Fruit fly (Drosophila melanogaster) whole organism, embryonic: ENCODE results near the gene CG14805.

Experiments
- BEAF-32 ChIP-seq: fragments of 200-800 bp; sonication (Bioruptor generic); optimal IDR thresholded peaks from 3 replicates; lab custom pipeline; 2017; ENCODE audit warnings: missing biosample characterization, missing genetic modification characterization, mild to moderate bottlenecking, moderate library complexity, missing genetic modification reagents
- Bdp1 ChIP-seq: fragments of 200-800 bp; sonication (Bioruptor generic); optimal IDR thresholded peaks from 3 replicates; lab custom pipeline; 2016; ENCODE audit warnings: missing biosample characterization, missing genetic modification characterization
- CG10274 ChIP-seq: fragments of 200-800 bp; sonication (Bioruptor generic); optimal IDR thresholded peaks from 3 replicates; lab custom pipeline; 2017; ENCODE audit warnings: missing biosample characterization, mild to moderate bottlenecking, missing genetic modification characterization
- CG10959 ChIP-seq: fragments of 200-800 bp; sonication (Bioruptor generic); IDR thresholded peaks from 2 replicates; pipeline ENCODE4 v1.3.6; 2022; ENCODE audit warnings: missing biosample characterization, missing genetic modification characterization
- CG11398 ChIP-seq: fragments of 200-800 bp; sonication (Bioruptor generic); optimal IDR thresholded peaks from 2 replicates; lab custom pipeline; 2016; ENCODE audit warnings: missing biosample characterization, missing genetic modification characterization
- CG11723 ChIP-seq: fragments of 200-800 bp; sonication (Bioruptor generic); optimal IDR thresholded peaks from 2 replicates; lab custom pipeline; 2017; ENCODE audit warnings: missing biosample characterization, mild to moderate bottlenecking, missing genetic modification characterization
- CG13123 ChIP-seq: fragments of 200-800 bp; sonication (Bioruptor generic); optimal IDR thresholded peaks from 2 replicates; lab custom pipeline; 2016; ENCODE audit warnings: missing biosample characterization, missing genetic modification characterization
- CG13287 ChIP-seq: fragments of 200-800 bp; sonication (Bioruptor generic); IDR thresholded peaks from 2 replicates; pipeline ENCODE4 v1.3.6; 2022; ENCODE audit warnings: missing biosample characterization, missing genetic modification characterization; ENCODE audit not compliant: partially characterized antibody
- CG13424 ChIP-seq: fragments of 200-800 bp; sonication (Bioruptor generic); optimal IDR thresholded peaks from 2 replicates; lab custom pipeline; 2019; ENCODE audit warnings: missing biosample characterization, mild to moderate bottlenecking, missing genetic modification characterization, moderate library complexity
- CG16863 ChIP-seq: fragments of 200-800 bp; sonication (Bioruptor generic); optimal IDR thresholded peaks from 3 replicates; lab custom pipeline; 2016; ENCODE audit warnings: missing biosample characterization, missing genetic modification characterization
- CG17802 ChIP-seq: fragments of 200-800 bp; sonication (Bioruptor generic); optimal IDR thresholded peaks from 2 replicates; lab custom pipeline; 2018; ENCODE audit warnings: missing biosample characterization, mild to moderate bottlenecking, missing genetic modification characterization, moderate library complexity
- CG30020 ChIP-seq: fragments of 200-800 bp; optimal IDR thresholded peaks from 2 replicates; lab custom pipeline; 2019; ENCODE audit warnings: missing biosample characterization, mild to moderate bottlenecking, missing genetic modification characterization, moderate library complexity
- CG3163 ChIP-seq: fragments of 200-800 bp; sonication (Bioruptor generic); optimal IDR thresholded peaks from 3 replicates; lab custom pipeline; 2016; ENCODE audit warnings: missing biosample characterization, missing genetic modification characterization
- CG33213 ChIP-seq: fragments of 200-800 bp; sonication (Bioruptor generic); optimal IDR thresholded peaks from 3 replicates; lab custom pipeline; 2016; ENCODE audit warnings: missing biosample characterization, missing genetic modification characterization
- CG3838 ChIP-seq: fragments of 200-800 bp; sonication (Bioruptor generic); optimal IDR thresholded peaks from 3 replicates; lab custom pipeline; 2016; ENCODE audit warnings: missing biosample characterization, missing genetic modification characterization
- CG6791 ChIP-seq: fragments of 200-800 bp; sonication (Bioruptor generic); IDR thresholded peaks from 3 replicates; pipeline ENCODE4 v1.3.6; 2022; ENCODE audit warnings: missing biosample characterization, missing genetic modification characterization; ENCODE audit not compliant: partially characterized antibody
- CG7745 ChIP-seq: fragments of 200-800 bp; sonication (Bioruptor generic); optimal IDR thresholded peaks from 2 replicates; lab custom pipeline; 2018; ENCODE audit warnings: missing biosample characterization, mild to moderate bottlenecking, missing genetic modification characterization, moderate library complexity
- CG7987 ChIP-seq: fragments of 200-800 bp; sonication (Bioruptor generic); optimal IDR thresholded peaks from 2 replicates; lab custom pipeline; 2018; ENCODE audit warnings: missing biosample characterization, mild to moderate bottlenecking, missing genetic modification characterization, moderate library complexity
- CHES-1-like ChIP-seq: fragments of 200-800 bp; sonication (Bioruptor generic); optimal IDR thresholded peaks from 2 replicates; lab custom pipeline; 2016; ENCODE audit warnings: missing biosample characterization, missing genetic modification characterization
- CTCF ChIP-seq: fragments of 200-800 bp; sonication (Bioruptor generic); optimal IDR thresholded peaks from 2 replicates; lab custom pipeline; 2017; ENCODE audit warnings: missing biosample characterization, mild to moderate bottlenecking, missing genetic modification characterization, moderate library complexity
- Chrac-16 ChIP-seq: fragments of 200-800 bp; sonication (Bioruptor generic); optimal IDR thresholded peaks from 3 replicates; lab custom pipeline; 2016; ENCODE audit warnings: missing biosample characterization, missing genetic modification characterization
- D19B ChIP-seq: fragments of 200-800 bp; sonication (Bioruptor generic); optimal IDR thresholded peaks from 2 replicates; lab custom pipeline; 2017; ENCODE audit warnings: missing biosample characterization, mild to moderate bottlenecking, missing genetic modification characterization
- Doc3 ChIP-seq: fragments of 200-800 bp; sonication (Bioruptor generic); IDR thresholded peaks from 3 replicates; pipeline ENCODE4 v1.3.6; 2022; ENCODE audit warnings: missing biosample characterization, missing genetic modification characterization; ENCODE audit not compliant: partially characterized antibody
- Gug ChIP-seq: fragments of 200-800 bp; sonication (Bioruptor generic); IDR thresholded peaks from 4 replicates; pipeline ENCODE4 v1.3.6; 2022; ENCODE audit warnings: missing biosample characterization, missing genetic modification characterization
- H15 ChIP-seq: fragments of 200-800 bp; sonication (Bioruptor generic); IDR thresholded peaks from 3 replicates; pipeline ENCODE4 v1.3.6; 2022; ENCODE audit warnings: missing biosample characterization, missing genetic modification characterization
- HLHmδ ChIP-seq: fragments of 200-800 bp; sonication (Bioruptor generic); optimal IDR thresholded peaks from 2 replicates; lab custom pipeline; 2018; ENCODE audit warnings: missing biosample characterization, mild to moderate bottlenecking, missing genetic modification characterization, moderate library complexity
- Hand ChIP-seq: fragments of 200-800 bp; sonication (Bioruptor generic); optimal IDR thresholded peaks from 2 replicates; lab custom pipeline; 2017; ENCODE audit warnings: mild to moderate bottlenecking, missing biosample characterization, missing genetic modification reagents, missing genetic modification characterization
- Hmr ChIP-seq: fragments of 200-800 bp; sonication (Bioruptor generic); optimal IDR thresholded peaks from 3 replicates; lab custom pipeline; 2017; ENCODE audit warnings: mild to moderate bottlenecking, missing biosample characterization, missing genetic modification reagents, missing genetic modification characterization
- Hr51 ChIP-seq, 2 experiments: fragments of 200-800 bp; sonication (Bioruptor generic); optimal IDR thresholded peaks; 2 replicates in 1 of 2; 3 replicates in 1 of 2; lab custom pipeline; 2016 to 2018; ENCODE audit warnings: missing biosample characterization in 2 of 2, missing genetic modification characterization in 2 of 2, mild to moderate bottlenecking in 1 of 2, moderate library complexity in 1 of 2
- Lhr ChIP-seq: fragments of 200-800 bp; sonication (Bioruptor generic); optimal IDR thresholded peaks from 3 replicates; lab custom pipeline; 2017; ENCODE audit warnings: mild to moderate bottlenecking, missing biosample characterization, missing genetic modification reagents, missing genetic modification characterization
- Lpt ChIP-seq: fragments of >200 bp; optimal IDR thresholded peaks from 2 replicates; lab custom pipeline; 2018; ENCODE audit warnings: missing biosample characterization, missing genetic modification characterization
- Mes4 ChIP-seq: fragments of 200-800 bp; sonication (Bioruptor generic); optimal IDR thresholded peaks from 2 replicates; lab custom pipeline; 2016; ENCODE audit warnings: missing biosample characterization, missing genetic modification characterization
- Scr ChIP-seq: fragments of 200-800 bp; sonication (Bioruptor generic); IDR thresholded peaks from 2 replicates; pipeline ENCODE4 v1.3.6; 2022; ENCODE audit warnings: missing biosample characterization, missing genetic modification characterization; ENCODE audit not compliant: partially characterized antibody
- Sox100B ChIP-seq: fragments of 200-800 bp; sonication (Bioruptor generic); optimal IDR thresholded peaks from 3 replicates; lab custom pipeline; 2018; ENCODE audit warnings: missing biosample characterization, mild to moderate bottlenecking, missing genetic modification characterization
- bigmax ChIP-seq: fragments of 200-800 bp; sonication (Bioruptor generic); optimal IDR thresholded peaks from 2 replicates; lab custom pipeline; 2018; ENCODE audit warnings: missing biosample characterization, mild to moderate bottlenecking, missing genetic modification characterization
- bsh ChIP-seq, 2 experiments: fragments of 200-800 bp; sonication (Bioruptor generic); optimal IDR thresholded peaks; 2 replicates each; lab custom pipeline; 2017 to 2018; ENCODE audit warnings: mild to moderate bottlenecking in 2 of 2, missing biosample characterization in 2 of 2, missing genetic modification characterization in 2 of 2, moderate library complexity in 1 of 2
- dmrt99B ChIP-seq: fragments of 200-800 bp; sonication (Bioruptor generic); optimal IDR thresholded peaks from 2 replicates; lab custom pipeline; 2018; ENCODE audit warnings: missing biosample characterization, mild to moderate bottlenecking, missing genetic modification characterization, moderate library complexity
- eyg ChIP-seq: fragments of 200-800 bp; sonication (Bioruptor generic); optimal IDR thresholded peaks from 3 replicates; lab custom pipeline; 2016; ENCODE audit warnings: missing biosample characterization, missing genetic modification characterization
- grn ChIP-seq: fragments of 200-800 bp; sonication (Bioruptor generic); optimal IDR thresholded peaks from 3 replicates; lab custom pipeline; 2017; ENCODE audit warnings: missing biosample characterization, missing genetic modification characterization
- inv ChIP-seq: fragments of 200-800 bp; sonication (Bioruptor generic); IDR thresholded peaks from 2 replicates; pipeline ENCODE4 v1.3.6; 2022; ENCODE audit warnings: missing biosample characterization, missing genetic modification characterization; ENCODE audit not compliant: partially characterized antibody
- lov ChIP-seq, 2 experiments: fragments of 200-800 bp in 1 of 2; fragments of >200 bp in 1 of 2; sonication (Bioruptor generic) in 1 of 2; IDR thresholded peaks in 1 of 2; optimal IDR thresholded peaks in 1 of 2; 2 replicates in 1 of 2; 3 replicates in 1 of 2; pipeline versions ENCODE4 v1.3.6 to Lab custom; 2017 to 2022; ENCODE audit warnings: missing biosample characterization in 1 of 2, missing genetic modification characterization in 1 of 2
- nerfin-1 ChIP-seq: fragments of 200-800 bp; sonication (Bioruptor generic); optimal IDR thresholded peaks from 3 replicates; lab custom pipeline; 2019; ENCODE audit warnings: missing biosample characterization, mild to moderate bottlenecking, missing genetic modification characterization, moderate library complexity
- nom ChIP-seq: fragments of 200-800 bp; sonication (Bioruptor generic); optimal IDR thresholded peaks from 2 replicates; lab custom pipeline; 2017; ENCODE audit warnings: missing biosample characterization, missing genetic modification characterization, mild to moderate bottlenecking, moderate library complexity, missing genetic modification reagents
- otp ChIP-seq: fragments of 200-800 bp; sonication (Bioruptor generic); IDR thresholded peaks from 3 replicates; pipeline ENCODE4, ENCODE4 v1.3.6; 2022; ENCODE audit warnings: missing biosample characterization, missing genetic modification characterization
- sima ChIP-seq: fragments of 200-800 bp; sonication (Bioruptor generic); optimal IDR thresholded peaks from 2 replicates; lab custom pipeline; 2016; ENCODE audit warnings: missing biosample characterization, missing genetic modification characterization
- sisA ChIP-seq: fragments of 200-800 bp; sonication (Bioruptor generic); IDR thresholded peaks from 2 replicates; pipeline ENCODE4 v1.3.6; 2022; ENCODE audit warnings: missing biosample characterization, missing genetic modification characterization
- slp2 ChIP-seq: fragments of 200-800 bp; sonication (Bioruptor generic); optimal IDR thresholded peaks from 2 replicates; lab custom pipeline; 2016; ENCODE audit warnings: missing biosample characterization, missing genetic modification characterization
- twi ChIP-seq: fragments of 200-800 bp; optimal IDR thresholded peaks from 2 replicates; lab custom pipeline; 2019; ENCODE audit warnings: missing biosample characterization, mild to moderate bottlenecking, missing genetic modification characterization, moderate library complexity

Gene CG14805

DNA sequence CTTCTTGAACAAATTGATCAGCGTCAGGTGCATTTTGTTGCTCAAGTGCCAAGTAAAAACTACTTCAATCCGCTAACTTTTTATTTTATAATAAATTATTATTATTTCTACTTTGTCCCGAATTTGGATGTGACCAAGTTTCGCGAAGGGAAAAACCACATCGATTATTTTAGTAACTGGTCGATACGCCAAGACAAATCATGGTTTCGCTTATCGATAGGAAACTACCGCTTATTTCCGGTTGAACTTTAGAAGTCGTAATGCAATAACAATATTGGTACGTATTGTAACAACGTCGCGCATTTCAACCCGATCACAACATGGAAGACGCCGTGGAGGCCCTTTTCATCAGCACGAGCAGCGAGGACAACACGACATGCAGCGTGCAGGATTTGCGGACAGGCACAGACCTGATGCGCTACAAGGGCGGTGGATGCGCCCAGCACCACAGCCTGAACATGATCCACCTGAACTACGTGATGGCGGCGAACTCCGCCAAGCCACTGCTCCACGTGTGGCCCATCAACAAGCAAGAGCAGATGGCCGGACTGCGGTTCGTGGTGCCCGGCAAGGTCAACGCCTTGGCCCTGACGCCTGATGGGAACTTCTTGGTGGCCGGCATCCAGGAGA is at the start of gene CG14805, which contains the start of gene CG14817 (continued):
- peak; percentile 62 for TF ChIP-seq CG11723 (GFP tag; lab: Kevin White, UChicago)
- peak; percentile 58 for TF ChIP-seq Mes4 (GFP tag; lab: Kevin White, UChicago)
- peak; percentile 68 for TF ChIP-seq Hand (GFP tag; lab: Kevin White, UChicago)
- TF ChIP-seq CTCF (GFP tag; lab: Kevin White, UChicago): peak; percentile 33
- peak in 1 of 2 experiments; percentile 12 for TF ChIP-seq Hr51 (GFP tag; optimal IDR thresholded peaks at IDR 0.05; lab: Kevin White, UChicago)
- peak; percentile 65 for TF ChIP-seq nerfin-1 (tag; lab: Kevin White, UChicago)
- TF ChIP-seq Scr: peak; percentile 56
- TF ChIP-seq Chrac-16 (GFP tag; lab: Kevin White, UChicago): no peak
- peak; percentile 90 for TF ChIP-seq nom (GFP tag; lab: Kevin White, UChicago)
- no peak; the same call in 1 of the 2 replicates for TF ChIP-seq inv (GFP tag; lab: Robert Waterston, UW)
- TF ChIP-seq CG13123: peak; percentile 10
- peak; percentile 54 for TF ChIP-seq CG10274 (GFP tag; lab: Kevin White, UChicago)
- TF ChIP-seq Gug (GFP tag; lab: Robert Waterston, UW): no peak
- TF ChIP-seq grn (GFP tag; lab: Kevin White, UChicago): no peak
- TF ChIP-seq D19B: peak; percentile 52
- no peak for TF ChIP-seq CG16863 (GFP tag; lab: Kevin White, UChicago)
- TF ChIP-seq bigmax (GFP tag; lab: Kevin White, UChicago): peak; percentile 51
- TF ChIP-seq CG6791: peak; percentile 62
- TF ChIP-seq CG13424: peak; percentile 47
- TF ChIP-seq Hmr (GFP tag; lab: Kevin White, UChicago): peak; percentile 88
- peak; percentile 50 for TF ChIP-seq Lhr
- no peak for TF ChIP-seq sima
- no peak for TF ChIP-seq CG11398 (GFP tag; lab: Kevin White, UChicago)
- no peak for TF ChIP-seq eyg
- peak; percentile 81 for TF ChIP-seq HLHmδ (GFP tag; lab: Kevin White, UChicago)
- no peak for TF ChIP-seq CG3838
- TF ChIP-seq CG10959 (GFP tag; lab: Robert Waterston, UW): no peak
- TF ChIP-seq CG17802 (tag; lab: Kevin White, UChicago): peak; percentile 20
- TF ChIP-seq lov (optimal IDR thresholded peaks at IDR 0.05; lab: Kevin White, UChicago): no peak
- peak; percentile 71; the same call in 1 of the 3 replicates for TF ChIP-seq lov (GFP tag; IDR thresholded peaks at IDR 0.05; lab: Robert Waterston, UW)
- no peak for TF ChIP-seq H15 (GFP tag; lab: Robert Waterston, UW)
- no peak for TF ChIP-seq CG3163
- TF ChIP-seq slp2: peak; percentile 12
- no peak for TF ChIP-seq dmrt99B
- TF ChIP-seq CG7987 (GFP tag; lab: Kevin White, UChicago): peak; percentile 93
- TF ChIP-seq Sox100B: no peak
- 0 out of 3 replicates have a peak, but pooled peaks have one; percentile 48 for TF ChIP-seq otp
- TF ChIP-seq CG13287 (GFP tag; lab: Robert Waterston, UW): peak; percentile 70
- no peak for TF ChIP-seq sisA
- peak; percentile 64 for TF ChIP-seq CG33213
- TF ChIP-seq CHES-1-like (GFP tag; lab: Kevin White, UChicago): peak; percentile 41
- peak; percentile 38 for TF ChIP-seq twi (tag; lab: Kevin White, UChicago)
- no peak for TF ChIP-seq Lpt
- peak; percentile 18 for TF ChIP-seq Bdp1 (GFP tag; lab: Kevin White, UChicago)
- peak; percentile 10 to 62 for TF ChIP-seq bsh (GFP tag; optimal IDR thresholded peaks at IDR 0.05; lab: Kevin White, UChicago)
- TF ChIP-seq CG7745 (tag; lab: Kevin White, UChicago): no peak
- peak; percentile 70 for TF ChIP-seq BEAF-32 (GFP tag; lab: Kevin White, UChicago)
- 0 out of 3 replicates have a peak, but pooled peaks have one; percentile 36 for TF ChIP-seq Doc3 (GFP tag; lab: Robert Waterston, UW)
- TF ChIP-seq CG30020: peak; percentile 40
